Worm (Caenorhabditis elegans): Measurements from ENCODE around the gene F55G7.5.

DNA sequence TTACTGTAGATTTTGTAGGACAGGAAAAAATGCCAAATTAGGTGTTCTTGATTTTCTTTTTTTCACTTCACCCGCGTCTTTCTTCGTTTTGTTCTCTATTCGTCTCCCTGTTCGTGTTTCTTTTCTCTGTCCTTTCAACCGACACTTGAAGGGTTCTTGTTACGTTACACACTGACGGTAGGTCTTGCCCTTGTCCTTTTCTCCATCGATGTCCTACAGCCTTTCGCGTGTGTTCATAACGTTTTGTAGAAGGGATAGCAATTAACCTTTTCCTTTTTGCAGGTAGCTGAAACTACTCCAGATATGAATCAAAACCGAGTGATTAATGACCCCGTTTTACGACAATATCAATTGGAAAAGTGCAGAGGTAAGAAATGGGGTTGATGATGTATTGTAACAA, 14.6 kb downstream of the F55G7.5 start, which contains the start of gene F55G7.1:
- TF ChIP-seq pha-4 (tag; optimal IDR thresholded peaks at IDR 0.05) (no peak), snpc-4 (tag; optimal IDR thresholded peaks at IDR 0.05) (no peak), nhr-2 (tag; optimal IDR thresholded peaks at IDR 0.05) (no peak), elt-3 (tag; optimal IDR thresholded peaks at IDR 0.05) (no peak)
